Worm (Caenorhabditis elegans): Measurements from ENCODE around the gene tag-290.
A peak's percentile ranks its signal among the peaks of the same experiment; 100 is the strongest.

The tag-290 gene

ce11 chrV:11613007-11613406, at the start of gene tag-290:
Gene tag-290, plus strand, starts transcription at chrV:11613307.
- TF ChIP-seq dve-1 (tag; optimal IDR thresholded peaks at IDR 0.05; ENCODE audit: insufficient read depth) (no peak), cey-2 (tag; optimal IDR thresholded peaks at IDR 0.05; ENCODE audit: borderline replicate concordance, insufficient read depth) (no peak), mxl-3 (GFP tag; optimal IDR thresholded peaks at IDR 0.05) (no peak), F10B5.3 (tag; optimal IDR thresholded peaks at IDR 0.05) (no peak), Y5F2A.4 (GFP tag; optimal IDR thresholded peaks at IDR 0.05) (no peak), mxl-2 (GFP tag; conservative IDR thresholded peaks at IDR 0.05) (no peak), zip-2 (tag; optimal IDR thresholded peaks at IDR 0.05) (no peak), zfp-2 (tag; optimal IDR thresholded peaks at IDR 0.05) (no peak), ama-1 (optimal IDR thresholded peaks at IDR 0.05) (no peak), ZK337.2 (GFP tag; IDR thresholded peaks at IDR 0.05) (no peak), hif-1 (tag; optimal IDR thresholded peaks at IDR 0.05) (no peak), lin-38 (GFP tag; IDR thresholded peaks at IDR 0.05) (no peak), nhr-6 (tag; optimal IDR thresholded peaks at IDR 0.05) (no peak), lsy-2 (tag; optimal IDR thresholded peaks at IDR 0.05) (no peak), F44E2.7 (GFP tag; IDR thresholded peaks at IDR 0.05) (no peak)

DNA sequence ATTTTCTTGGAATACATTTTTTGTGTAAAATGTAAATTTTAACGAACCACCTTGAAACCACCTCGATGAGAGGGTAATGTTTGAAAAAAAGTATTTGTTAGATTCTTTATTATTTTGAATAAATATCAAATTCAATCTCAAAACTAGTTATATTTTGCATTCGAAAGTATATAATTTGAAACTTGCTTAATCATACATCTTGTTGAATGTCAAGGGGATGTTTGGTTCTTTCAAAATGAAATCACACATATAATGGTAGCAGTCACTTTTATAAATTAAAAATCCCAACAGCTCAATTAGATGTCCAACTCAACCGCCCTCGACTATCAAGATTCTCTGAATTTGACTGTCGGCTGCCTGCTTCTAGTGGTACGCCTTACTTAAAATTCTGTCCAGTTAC, 48.5 kb upstream of the tag-290 start, which contains the start of gene srx-87:
Gene srx-87, plus strand, starts transcription at position 301 of the 400 bp plus-strand sequence.
- no peak for TF ChIP-seq ceh-62 (tag; optimal IDR thresholded peaks at IDR 0.05)
- no peak for TF ChIP-seq nhr-77 (tag; optimal IDR thresholded peaks at IDR 0.05)
- TF ChIP-seq snpc-4 (tag; optimal IDR thresholded peaks at IDR 0.05) = no peak
- TF ChIP-seq fkh-10 (GFP tag; optimal IDR thresholded peaks at IDR 0.05) = no peak
- no peak for TF ChIP-seq sdz-12 (GFP tag; optimal IDR thresholded peaks at IDR 0.05)
- TF ChIP-seq ceh-20 (GFP tag; IDR thresholded peaks at IDR 0.05) = no peak
- TF ChIP-seq R02D3.7 (tag; optimal IDR thresholded peaks at IDR 0.05) = no peak
- TF ChIP-seq zag-1 (tag; optimal IDR thresholded peaks at IDR 0.05) = no peak
- no peak for TF ChIP-seq ZK337.2 (GFP tag; IDR thresholded peaks at IDR 0.05)
- TF ChIP-seq hif-1 (tag; optimal IDR thresholded peaks at IDR 0.05) = no peak
- TF ChIP-seq nhr-28 (tag; optimal IDR thresholded peaks at IDR 0.05) = no peak

DNA sequence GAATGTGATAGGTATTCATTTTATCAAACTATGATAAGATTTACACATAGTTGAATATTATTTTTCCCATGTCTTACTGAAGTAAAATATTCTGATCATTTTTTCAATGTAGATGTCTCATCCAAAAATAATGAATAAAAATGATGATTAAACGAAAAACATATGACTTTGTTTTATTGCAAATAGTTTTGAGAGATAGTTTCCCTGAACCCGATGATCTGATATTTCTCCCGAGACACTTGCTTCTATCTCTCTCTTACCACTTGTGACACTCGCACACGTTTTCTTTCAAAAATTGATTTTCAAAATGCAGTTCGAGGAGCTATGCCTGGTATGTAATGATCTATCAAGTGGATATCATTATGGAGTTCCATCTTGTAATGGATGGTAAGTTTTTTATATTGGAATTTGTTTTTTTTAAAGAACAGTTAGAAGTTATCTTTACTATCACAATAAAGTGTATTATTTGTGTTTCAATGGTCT, 42.9 kb upstream of the tag-290 start, which contains the start of the genes nhr-101 and pms-2:
Gene nhr-101, plus strand, starts transcription at position 308 of the 483 bp plus-strand sequence.
Gene pms-2, minus strand, starts transcription at position 433 of the 483 bp plus-strand sequence.
- peak in 1 of 2 experiments; percentile 53 for TF ChIP-seq mdl-1 (tag; optimal IDR thresholded peaks at IDR 0.05)
- TF ChIP-seq dmd-6 (GFP tag; IDR thresholded peaks at IDR 0.05) = peak; percentile 32
- peak; percentile 22 for TF ChIP-seq nhr-28 (tag; optimal IDR thresholded peaks at IDR 0.05)
- TF ChIP-seq lin-15B (tag; optimal IDR thresholded peaks at IDR 0.05) = no peak
- no peak for TF ChIP-seq fos-1 (tag; optimal IDR thresholded peaks at IDR 0.05)
- TF ChIP-seq daf-19 (GFP tag; conservative IDR thresholded peaks at IDR 0.05) = no peak
- no peak for TF ChIP-seq F49E8.2 (tag; optimal IDR thresholded peaks at IDR 0.05; ENCODE audit: borderline replicate concordance)
- TF ChIP-seq nhr-6 (tag; optimal IDR thresholded peaks at IDR 0.05) = no peak
- no peak for TF ChIP-seq mep-1 (tag; optimal IDR thresholded peaks at IDR 0.05)
- TF ChIP-seq hlh-30 (tag; optimal IDR thresholded peaks at IDR 0.05; ENCODE audit: insufficient read depth) = peak; percentile 73
- TF ChIP-seq nhr-111 (GFP tag; optimal IDR thresholded peaks at IDR 0.05) = no peak
- TF ChIP-seq egl-43 (GFP tag; IDR thresholded peaks at IDR 0.05) = no peak
- no peak for TF ChIP-seq pqm-1 (tag; optimal IDR thresholded peaks at IDR 0.05)
- TF ChIP-seq mxl-3 (GFP tag; optimal IDR thresholded peaks at IDR 0.05) = peak; percentile 61

DNA sequence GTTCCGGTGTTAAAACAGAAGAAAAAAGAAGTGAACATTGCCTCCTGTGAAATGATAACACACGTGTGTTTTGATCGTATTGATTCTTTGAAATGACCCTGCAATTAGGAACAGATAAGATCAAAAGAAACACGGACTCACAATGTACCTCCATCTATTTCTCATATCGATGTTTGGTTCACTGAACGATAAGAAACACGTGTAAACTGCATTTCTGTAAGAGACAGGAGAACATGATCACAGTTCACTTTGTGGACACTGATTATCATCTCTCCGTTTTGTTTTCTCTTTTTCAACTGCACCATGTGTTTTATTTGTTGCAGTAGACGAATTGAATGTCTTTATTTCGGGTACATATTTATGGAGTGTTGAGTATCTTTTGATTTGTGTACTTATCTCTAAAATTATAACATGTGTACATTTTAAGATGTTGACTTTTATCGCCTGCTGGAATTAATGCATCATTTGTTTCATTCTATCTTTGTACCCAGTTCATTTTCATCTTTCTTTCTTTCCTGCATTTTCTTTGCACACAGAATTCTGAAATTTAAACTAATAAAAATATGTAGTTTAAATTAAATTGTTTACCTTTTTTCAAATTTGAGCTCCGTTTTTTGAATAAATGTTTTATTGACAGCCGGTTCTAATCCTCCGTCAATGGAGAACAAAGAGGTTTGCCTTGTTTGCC, 40.2 kb upstream of the tag-290 start, which contains the start of the genes H12C20.7 and nhr-68:
Gene H12C20.7, minus strand, starts transcription at position 188 of the 688 bp plus-strand sequence.
Gene nhr-68, plus strand, starts transcription at position 638 of the 688 bp plus-strand sequence.
- TF ChIP-seq hlh-30 (tag; optimal IDR thresholded peaks at IDR 0.05; ENCODE audit: insufficient read depth) (peak; percentile 96), dmd-9 (GFP tag; IDR thresholded peaks at IDR 0.05) (0 out of 2 replicates have a peak, but pooled peaks have one; percentile 23), unc-39 (tag; optimal IDR thresholded peaks at IDR 0.05) (no peak), set-16 (GFP tag; IDR thresholded peaks at IDR 0.05) (no peak), nhr-11 (tag; optimal IDR thresholded peaks at IDR 0.05) (peak; percentile 50), nhr-41 (GFP tag; IDR thresholded peaks at IDR 0.05) (peak; percentile 86), ces-1 (GFP tag; optimal IDR thresholded peaks at IDR 0.05) (no peak), mdt-29 (GFP tag; IDR thresholded peaks at IDR 0.05) (peak; percentile 90), lin-1 (GFP tag; IDR thresholded peaks at IDR 0.05) (peak; percentile 96), lin-15B (tag; optimal IDR thresholded peaks at IDR 0.05) (no peak), aha-1 (tag) (peak; percentile 99), unc-130 (GFP tag; optimal IDR thresholded peaks at IDR 0.05) (no peak), lin-13 (GFP tag; optimal IDR thresholded peaks at IDR 0.05) (peak; percentile 70), ceh-82 (tag; optimal IDR thresholded peaks at IDR 0.05) (no peak)
